Fruit fly (Drosophila melanogaster): Measurements from ENCODE around the gene CG42854.

- TF ChIP-seq spab (GFP tag; optimal IDR thresholded peaks at IDR 0.05) (no peak), acj6 (GFP tag; optimal IDR thresholded peaks at IDR 0.05) (peak; percentile 33), topi (GFP tag; optimal IDR thresholded peaks at IDR 0.05) (no peak), Blimp-1 (GFP tag; optimal IDR thresholded peaks at IDR 0.05) (no peak), Eip93F (GFP tag; optimal IDR thresholded peaks at IDR 0.05) (no peak), CG11294 (GFP tag; IDR thresholded peaks at IDR 0.05) (no peak), Sox102F (GFP tag; optimal IDR thresholded peaks at IDR 0.05) (no peak), CG8319 (GFP tag; optimal IDR thresholded peaks at IDR 0.05) (no peak)
Observed at dm6 chrX:17218232-17218951, 28.4 kb downstream of the CG42854 start, which contains the start of gene CG12998.
